Worm (Caenorhabditis elegans): Measurements from ENCODE around the gene ifg-1.

DNA sequence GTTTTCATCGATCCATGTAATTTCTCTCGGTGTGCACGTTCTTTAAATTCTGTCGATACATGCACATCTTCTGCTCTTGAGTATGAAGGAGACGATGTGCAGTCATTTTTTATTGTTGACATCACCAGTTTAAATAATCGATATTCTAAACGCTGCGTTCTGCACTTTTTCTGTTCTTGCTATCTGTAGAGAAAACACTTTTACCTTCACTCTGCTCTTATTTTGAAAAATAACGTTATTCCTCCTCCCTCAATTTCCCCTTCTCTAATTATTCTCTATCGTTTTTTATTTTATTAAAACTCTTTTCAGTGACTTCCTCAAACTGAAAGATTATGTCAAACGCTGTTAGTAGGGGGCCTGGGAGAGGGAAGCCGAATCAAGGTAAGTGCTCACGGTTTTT is at the start of gene ifg-1:
- TF ChIP-seq ces-1 (GFP tag; optimal IDR thresholded peaks at IDR 0.05) (no peak), snpc-4 (tag; optimal IDR thresholded peaks at IDR 0.05) (no peak), nhr-28 (tag; optimal IDR thresholded peaks at IDR 0.05) (no peak), blmp-1 (tag; optimal IDR thresholded peaks at IDR 0.05) (no peak), lsy-2 (tag; optimal IDR thresholded peaks at IDR 0.05) (no peak), nhr-76 (tag; optimal IDR thresholded peaks at IDR 0.05) (no peak)
